Worm (Caenorhabditis elegans): ENCODE results near the gene C39H7.4.

The C39H7.4 gene

DNA sequence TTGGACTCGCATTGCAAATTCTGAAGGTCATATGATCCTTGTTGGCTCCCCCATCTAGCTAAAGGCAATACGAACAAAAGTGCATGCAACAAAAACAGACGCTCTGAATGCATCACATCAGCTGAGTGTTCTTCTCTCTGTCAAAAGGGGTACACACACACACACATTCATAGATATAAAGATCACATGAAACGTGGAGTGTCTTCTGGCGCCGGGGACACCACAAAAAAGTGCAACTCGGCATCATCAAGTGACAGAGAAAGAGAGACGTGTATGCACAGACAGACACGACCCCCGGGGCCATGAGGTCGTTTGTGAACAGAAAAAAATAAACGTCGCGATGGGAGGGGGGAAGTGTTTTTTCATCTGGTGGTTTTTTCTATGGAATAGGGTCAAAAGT, 7.1 kb downstream of the C39H7.4 start (continued):
- TF ChIP-seq hmg-20 (GFP tag; IDR thresholded peaks at IDR 0.05) (no peak), lin-26 (GFP tag; IDR thresholded peaks at IDR 0.05) (0 out of 2 replicates have a peak, but pooled peaks have one; percentile 40), snpc-4 (GFP tag; optimal IDR thresholded peaks at IDR 0.05) (no peak), snpc-4 (tag; optimal IDR thresholded peaks at IDR 0.05) (peak in 3 of 4 experiments; percentile 13 to 62 (median 31)), lin-35 (GFP tag; optimal IDR thresholded peaks at IDR 0.05) (peak in 1 of 3 experiments; percentile 3), Y95B8A.8 (GFP tag; IDR thresholded peaks at IDR 0.05) (no peak), ztf-22 (GFP tag; optimal IDR thresholded peaks at IDR 0.05) (peak; percentile 46), F57A8.1 (GFP tag; optimal IDR thresholded peaks at IDR 0.05) (no peak), B0261.1 (tag; optimal IDR thresholded peaks at IDR 0.05) (no peak), D2030.7 (GFP tag; IDR thresholded peaks at IDR 0.05) (no peak), egl-18 (GFP tag; IDR thresholded peaks at IDR 0.05) (no peak), chd-7 (tag; optimal IDR thresholded peaks at IDR 0.05) (peak; percentile 78), lsl-1 (GFP tag; optimal IDR thresholded peaks at IDR 0.05) (no peak), let-526 (GFP tag; IDR thresholded peaks at IDR 0.05) (peak; percentile 60; the same call in 1 of the 2 replicates), pha-4 (tag; optimal IDR thresholded peaks at IDR 0.05) (peak; percentile 41), nhr-120 (GFP tag; IDR thresholded peaks at IDR 0.05) (no peak), ceh-40 (GFP tag; IDR thresholded peaks at IDR 0.05) (no peak), ceh-79 (tag; optimal IDR thresholded peaks at IDR 0.05) (no peak), ZK185.1 (tag; optimal IDR thresholded peaks at IDR 0.05; ENCODE audit: poor library complexity, severe bottlenecking) (no peak), tlf-1 (GFP tag; optimal IDR thresholded peaks at IDR 0.05) (no peak), tbx-9 (tag; optimal IDR thresholded peaks at IDR 0.05; ENCODE audit: borderline replicate concordance) (no peak), attf-5 (GFP tag; optimal IDR thresholded peaks at IDR 0.05) (peak; percentile 76)

DNA sequence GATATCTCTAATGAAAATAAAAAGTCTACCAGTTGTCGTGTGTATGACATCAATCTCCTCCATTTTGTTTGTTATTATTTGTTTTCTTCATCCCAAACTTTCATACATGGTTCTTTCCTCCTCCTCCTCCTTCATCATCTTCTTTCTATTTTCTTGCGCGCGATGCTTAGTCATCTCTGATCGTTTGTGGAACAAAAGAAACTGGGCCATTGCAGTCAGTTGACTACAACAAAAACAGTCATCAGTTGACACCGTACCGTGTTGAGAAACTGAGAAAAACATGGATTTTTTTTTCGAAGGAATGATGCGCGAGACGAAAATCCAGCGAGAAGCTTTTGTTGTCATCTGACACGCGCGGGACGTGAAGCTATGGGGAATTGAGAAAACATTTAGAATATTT, 9.2 kb downstream of the C39H7.4 start:
- 0 out of 2 replicates have a peak, but pooled peaks have one; percentile 33 for TF ChIP-seq lir-1 (GFP tag; conservative IDR thresholded peaks at IDR 0.05)
- TF ChIP-seq hlh-12 (tag; optimal IDR thresholded peaks at IDR 0.05): no peak
- peak; percentile 43; the same call in 1 of the 2 replicates for TF ChIP-seq ekl-4 (GFP tag; IDR thresholded peaks at IDR 0.05)

DNA sequence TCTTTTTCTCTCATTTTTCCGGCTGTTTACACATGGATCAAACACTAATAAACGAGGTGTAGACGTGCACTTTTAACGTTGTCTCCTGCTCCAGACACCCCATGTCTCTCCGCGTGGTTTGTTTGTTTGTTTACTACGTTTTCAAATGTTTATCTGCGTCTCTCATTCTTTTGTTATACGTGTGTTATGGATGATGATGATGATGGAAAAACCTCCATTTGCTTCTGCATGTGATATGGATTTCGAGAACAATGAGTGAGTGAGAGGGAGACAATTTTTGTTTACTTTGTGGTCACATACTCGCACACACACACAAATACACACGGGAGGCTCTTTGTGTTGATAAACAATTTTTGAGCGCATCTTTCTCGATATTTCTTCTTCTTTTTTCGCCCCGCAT, 9.9 kb downstream of the C39H7.4 start:
- peak; percentile 44 for TF ChIP-seq ama-1 (optimal IDR thresholded peaks at IDR 0.05)
- TF ChIP-seq ama-1 (GFP tag; optimal IDR thresholded peaks at IDR 0.05): no peak
- no peak for TF ChIP-seq lin-54 (GFP tag; optimal IDR thresholded peaks at IDR 0.05)
- TF ChIP-seq Y53G8AR.9 (GFP tag; conservative IDR thresholded peaks at IDR 0.05): no peak
- TF ChIP-seq hmg-1.2 (GFP tag; IDR thresholded peaks at IDR 0.05): peak; percentile 10; the same call in 1 of the 2 replicates
- TF ChIP-seq ceh-40 (GFP tag; IDR thresholded peaks at IDR 0.05): no peak
- TF ChIP-seq lag-1 (GFP tag; IDR thresholded peaks at IDR 0.05): no peak
- peak; percentile 15 for TF ChIP-seq nhr-80 (tag; optimal IDR thresholded peaks at IDR 0.05)
- TF ChIP-seq tbp1 (GFP tag; optimal IDR thresholded peaks at IDR 0.05): peak; percentile 4
- TF ChIP-seq pbrm-1 (GFP tag; IDR thresholded peaks at IDR 0.05): peak; percentile 22; the same call in 1 of the 2 replicates
- TF ChIP-seq lin-40 (tag; optimal IDR thresholded peaks at IDR 0.05): peak; percentile 40
- no peak for TF ChIP-seq cebp-1 (GFP tag; IDR thresholded peaks at IDR 0.05)
- peak; percentile 62 for TF ChIP-seq cebp-1 (tag; optimal IDR thresholded peaks at IDR 0.05)
- no peak for TF ChIP-seq egrh-3 (GFP tag; IDR thresholded peaks at IDR 0.05)
- TF ChIP-seq B0336.3 (GFP tag; IDR thresholded peaks at IDR 0.05): peak; percentile 28; the same call in 1 of the 2 replicates
- TF ChIP-seq sea-2 (GFP tag; IDR thresholded peaks at IDR 0.05): no peak
- peak; percentile 44 for TF ChIP-seq somi-1 (GFP tag; optimal IDR thresholded peaks at IDR 0.05)
- no peak for TF ChIP-seq Y56A3A.18 (GFP tag; IDR thresholded peaks at IDR 0.05)
- TF ChIP-seq die-1 (tag; optimal IDR thresholded peaks at IDR 0.05): no peak
- peak; percentile 55 for TF ChIP-seq attf-5 (GFP tag; optimal IDR thresholded peaks at IDR 0.05)
- TF ChIP-seq snpc-4 (GFP tag; optimal IDR thresholded peaks at IDR 0.05): no peak
- TF ChIP-seq snpc-4 (tag; optimal IDR thresholded peaks at IDR 0.05): peak in 2 of 4 experiments; percentile 11 to 45
- TF ChIP-seq chd-7 (tag; optimal IDR thresholded peaks at IDR 0.05): peak; percentile 30
- TF ChIP-seq repo-1 (tag; optimal IDR thresholded peaks at IDR 0.05): no peak
- TF ChIP-seq F55B11.4 (tag; optimal IDR thresholded peaks at IDR 0.05; ENCODE audit: borderline replicate concordance, insufficient read depth): no peak
- TF ChIP-seq lin-26 (GFP tag; IDR thresholded peaks at IDR 0.05): 0 out of 2 replicates have a peak, but pooled peaks have one; percentile 23
- no peak for TF ChIP-seq let-607 (tag; optimal IDR thresholded peaks at IDR 0.05)

All from whole organism, young adult.